Worm (Caenorhabditis elegans) whole organism, midembryonic: Measurements from ENCODE around the gene nspb-5.

Source experiments
- T22C8.4 ChIP-seq: fragments of 200-800 bp; sonication (Bioruptor generic); IDR thresholded peaks from 2 replicates; pipeline ENCODE4 v1.3.6; 2022; ENCODE audit warnings: missing genetic modification characterization, missing compliant biosample characterization
- cog-1 ChIP-seq: sonication (generic microtip); optimal IDR thresholded peaks from 2 replicates; lab custom pipeline; 2016; ENCODE audit warnings: missing genetic modification characterization, missing compliant biosample characterization
- flt-1 ChIP-seq: fragments of 200-800 bp; sonication (Bioruptor generic); IDR thresholded peaks from 2 replicates; pipeline ENCODE4 v1.3.6; 2022; ENCODE audit warnings: missing genetic modification characterization, missing compliant biosample characterization
- klf-2 ChIP-seq: fragments of 200-800 bp; sonication (Bioruptor generic); conservative IDR thresholded peaks from 2 replicates; pipeline ENCODE4 v1.3.6; 2022; ENCODE audit warnings: missing genetic modification reagents, missing genetic modification characterization, missing compliant biosample characterization
- med-1 ChIP-seq: sonication (generic microtip); optimal IDR thresholded peaks from 2 replicates; lab custom pipeline; 2017; ENCODE audit warnings: missing genetic modification characterization, mild to moderate bottlenecking, missing compliant biosample characterization, antibody characterized with exemption, missing genetic modification reagents; ENCODE audit not compliant: insufficient read depth
- ref-1 ChIP-seq: fragments of 200-800 bp; sonication (Bioruptor generic); conservative IDR thresholded peaks from 2 replicates; pipeline ENCODE4 v1.3.6; 2022; ENCODE audit warnings: missing genetic modification reagents, missing genetic modification characterization, missing compliant biosample characterization
- tab-1 ChIP-seq: fragments of 200-800 bp; sonication (Bioruptor generic); IDR thresholded peaks from 2 replicates; pipeline ENCODE4 v1.3.6; 2022; ENCODE audit warnings: missing genetic modification characterization, missing compliant biosample characterization
- ztf-23 ChIP-seq: fragments of 200-800 bp; sonication (Bioruptor generic); IDR thresholded peaks from 2 replicates; pipeline ENCODE4 v1.3.6; 2022; ENCODE audit warnings: missing genetic modification reagents, missing genetic modification characterization, missing compliant biosample characterization
- ztf-29 ChIP-seq: fragments of 200-800 bp; sonication (Bioruptor generic); IDR thresholded peaks from 2 replicates; pipeline ENCODE4 v1.3.6; 2022; ENCODE audit warnings: missing genetic modification reagents, missing genetic modification characterization, missing compliant biosample characterization

nspb-5 gene

ce11 chrIV:6605863-6606262 is 7.0 kb downstream of the nspb-5 start, which contains the start of gene nstp-2:
nstp-2 (minus strand) TSS chrIV:6606188.
- TF ChIP-seq tab-1 = no peak
- TF ChIP-seq med-1 = no peak
- no peak for TF ChIP-seq flt-1
- no peak for TF ChIP-seq klf-2 (GFP tag; lab: Robert Waterston, UW)
- TF ChIP-seq cog-1 (tag; lab: Kevin White, UChicago) = no peak
- TF ChIP-seq T22C8.4 (GFP tag; lab: Robert Waterston, UW) = no peak
- TF ChIP-seq ztf-23 (GFP tag; lab: Robert Waterston, UW) = no peak
- no peak for TF ChIP-seq ref-1 (GFP tag; lab: Robert Waterston, UW)
- TF ChIP-seq ztf-29 (GFP tag; lab: Robert Waterston, UW) = no peak

- TF ChIP-seq klf-2 (GFP tag; lab: Robert Waterston, UW) (no peak), cog-1 (tag; lab: Kevin White, UChicago) (no peak), ref-1 (GFP tag; lab: Robert Waterston, UW) (no peak), ztf-29 (GFP tag; lab: Robert Waterston, UW) (no peak), tab-1 (no peak), T22C8.4 (GFP tag; lab: Robert Waterston, UW) (no peak), ztf-23 (GFP tag; lab: Robert Waterston, UW) (no peak), flt-1 (no peak), med-1 (no peak)
Observed at ce11 chrIV:6606587-6606986, 7.7 kb downstream of the nspb-5 start.

- TF ChIP-seq ztf-23 (GFP tag; lab: Robert Waterston, UW) (no peak), T22C8.4 (GFP tag; lab: Robert Waterston, UW) (no peak), med-1 (no peak), tab-1 (no peak), ztf-29 (GFP tag; lab: Robert Waterston, UW) (no peak), ref-1 (GFP tag; lab: Robert Waterston, UW) (no peak), cog-1 (tag; lab: Kevin White, UChicago) (no peak)
Observed at ce11 chrIV:6607059-6607458, 8.2 kb downstream of the nspb-5 start.

ce11 chrIV:6613296-6613695 is 14.5 kb downstream of the nspb-5 start, which contains the start of gene drh-1:
drh-1 (minus strand) TSS chrIV:6613353.
- no peak for TF ChIP-seq ztf-23 (GFP tag; lab: Robert Waterston, UW)
- no peak for TF ChIP-seq cog-1 (tag; lab: Kevin White, UChicago)

- TF ChIP-seq ztf-23 (GFP tag; lab: Robert Waterston, UW) = no peak
- no peak for TF ChIP-seq klf-2 (GFP tag; lab: Robert Waterston, UW)
- TF ChIP-seq flt-1 = no peak
- TF ChIP-seq T22C8.4 (GFP tag; lab: Robert Waterston, UW) = no peak
- no peak for TF ChIP-seq tab-1
- TF ChIP-seq ztf-29 (GFP tag; lab: Robert Waterston, UW) = no peak
- TF ChIP-seq ref-1 (GFP tag; lab: Robert Waterston, UW) = no peak
- TF ChIP-seq med-1 = no peak
- TF ChIP-seq cog-1 (tag; lab: Kevin White, UChicago) = no peak
Observed at ce11 chrIV:6618607-6619006, 19.8 kb downstream of the nspb-5 start.

- TF ChIP-seq ztf-23 (GFP tag; lab: Robert Waterston, UW) = no peak
- no peak for TF ChIP-seq klf-2 (GFP tag; lab: Robert Waterston, UW)
- no peak for TF ChIP-seq T22C8.4 (GFP tag; lab: Robert Waterston, UW)
- no peak for TF ChIP-seq med-1
- TF ChIP-seq tab-1 = no peak
- no peak for TF ChIP-seq flt-1
- no peak for TF ChIP-seq ref-1 (GFP tag; lab: Robert Waterston, UW)
- TF ChIP-seq ztf-29 (GFP tag; lab: Robert Waterston, UW) = no peak
- no peak for TF ChIP-seq cog-1 (tag; lab: Kevin White, UChicago)
Observed at ce11 chrIV:6621252-6621651, 22.4 kb downstream of the nspb-5 start, which contains the start of gene C01B10.3. C01B10.3 (minus strand) TSS chrIV:6621352.

- TF ChIP-seq flt-1 = no peak
- no peak for TF ChIP-seq T22C8.4 (GFP tag; lab: Robert Waterston, UW)
- TF ChIP-seq ztf-23 (GFP tag; lab: Robert Waterston, UW) = no peak
- TF ChIP-seq tab-1 = no peak
- no peak for TF ChIP-seq cog-1 (tag; lab: Kevin White, UChicago)
- no peak for TF ChIP-seq ztf-29 (GFP tag; lab: Robert Waterston, UW)
- no peak for TF ChIP-seq med-1
- no peak for TF ChIP-seq ref-1 (GFP tag; lab: Robert Waterston, UW)
- no peak for TF ChIP-seq klf-2 (GFP tag; lab: Robert Waterston, UW)
Observed at ce11 chrIV:6622142-6622541, 23.3 kb downstream of the nspb-5 start.

ce11 chrIV:6623390-6623789 is 24.6 kb downstream of the nspb-5 start, which contains the start of gene C01B10.44:
C01B10.44 (plus strand) TSS chrIV:6623690.
- TF ChIP-seq ztf-29 (GFP tag; lab: Robert Waterston, UW) (no peak), tab-1 (no peak), klf-2 (GFP tag; lab: Robert Waterston, UW) (no peak), flt-1 (no peak), med-1 (no peak), T22C8.4 (GFP tag; lab: Robert Waterston, UW) (no peak), ref-1 (GFP tag; lab: Robert Waterston, UW) (no peak), cog-1 (tag; lab: Kevin White, UChicago) (no peak), ztf-23 (GFP tag; lab: Robert Waterston, UW) (no peak)

- TF ChIP-seq ztf-29 (GFP tag; lab: Robert Waterston, UW) = no peak
- no peak for TF ChIP-seq med-1
- no peak for TF ChIP-seq tab-1
- TF ChIP-seq T22C8.4 (GFP tag; lab: Robert Waterston, UW) = no peak
- TF ChIP-seq klf-2 (GFP tag; lab: Robert Waterston, UW) = no peak
- TF ChIP-seq ref-1 (GFP tag; lab: Robert Waterston, UW) = no peak
- TF ChIP-seq ztf-23 (GFP tag; lab: Robert Waterston, UW) = no peak
- TF ChIP-seq flt-1 = no peak
- no peak for TF ChIP-seq cog-1 (tag; lab: Kevin White, UChicago)
Observed at ce11 chrIV:6627798-6628197, 29.0 kb downstream of the nspb-5 start, which contains the start of gene cest-5.2. cest-5.2 (minus strand) TSS chrIV:6627925.

ce11 chrIV:6631704-6632272 is 32.9 kb downstream of the nspb-5 start, which contains the start of the genes cest-5.1 and C01B10.9:
cest-5.1 (minus strand) TSS chrIV:6631754.
C01B10.9 (plus strand) TSS chrIV:6632222.
- TF ChIP-seq ztf-23 (GFP tag; lab: Robert Waterston, UW) (no peak), T22C8.4 (GFP tag; lab: Robert Waterston, UW) (0 out of 2 replicates have a peak, but pooled peaks have one; percentile 27), ref-1 (GFP tag; lab: Robert Waterston, UW) (no peak), cog-1 (tag; lab: Kevin White, UChicago) (peak; percentile 9), tab-1 (no peak), flt-1 (no peak; the same call in 1 of the 2 replicates)
